Fruit fly (Drosophila melanogaster) whole organism, embryonic: ENCODE data around the gene smg.

Experiments
- CG10979 ChIP-seq: fragments of 200-800 bp; sonication (Bioruptor generic); optimal IDR thresholded peaks from 2 replicates; lab custom pipeline; 2018; ENCODE audit warnings: missing biosample characterization, mild to moderate bottlenecking, missing genetic modification characterization, moderate library complexity
- CG11085 ChIP-seq: fragments of 200-800 bp; sonication (Bioruptor generic); IDR thresholded peaks from 2 replicates; pipeline ENCODE4 v1.3.6; 2022; ENCODE audit warnings: missing biosample characterization, missing genetic modification characterization
- CG11247 ChIP-seq: fragments of 200-800 bp; sonication (Bioruptor generic); IDR thresholded peaks from 2 replicates; pipeline ENCODE4 v1.3.6; 2022; ENCODE audit warnings: missing biosample characterization, missing genetic modification characterization
- CG11696 ChIP-seq: fragments of 200-800 bp; sonication (Bioruptor generic); IDR thresholded peaks from 2 replicates; pipeline ENCODE4 v1.3.6; 2022; ENCODE audit warnings: missing biosample characterization, missing genetic modification characterization
- CG12219 ChIP-seq: fragments of 200-800 bp; sonication (Bioruptor generic); optimal IDR thresholded peaks from 3 replicates; lab custom pipeline; 2018; ENCODE audit warnings: missing biosample characterization, mild to moderate bottlenecking, missing genetic modification characterization
- CG12236 ChIP-seq: fragments of 200-800 bp; sonication (Bioruptor generic); optimal IDR thresholded peaks from 2 replicates; lab custom pipeline; 2016; ENCODE audit warnings: missing biosample characterization, missing genetic modification characterization
- CG1233 ChIP-seq: fragments of 200-800 bp; sonication (Bioruptor generic); optimal IDR thresholded peaks from 4 replicates; lab custom pipeline; 2018; ENCODE audit warnings: missing biosample characterization, mild to moderate bottlenecking, missing genetic modification characterization
- CG13123 ChIP-seq: fragments of 200-800 bp; sonication (Bioruptor generic); optimal IDR thresholded peaks from 2 replicates; lab custom pipeline; 2016; ENCODE audit warnings: missing biosample characterization, missing genetic modification characterization
- CG13296 ChIP-seq: fragments of 200-800 bp; sonication (Bioruptor generic); optimal IDR thresholded peaks from 3 replicates; lab custom pipeline; 2018; ENCODE audit warnings: missing biosample characterization, mild to moderate bottlenecking, missing genetic modification characterization
- CG13624 ChIP-seq: fragments of 200-800 bp; sonication (Bioruptor generic); optimal IDR thresholded peaks from 2 replicates; lab custom pipeline; 2016; ENCODE audit warnings: missing biosample characterization, missing genetic modification characterization
- CG14441 ChIP-seq: fragments of 200-800 bp; sonication (Bioruptor generic); IDR thresholded peaks from 2 replicates; pipeline ENCODE4 v1.3.6; 2022; ENCODE audit warnings: missing biosample characterization, missing genetic modification characterization
- CG15073 ChIP-seq: fragments of 200-800 bp; sonication (Bioruptor generic); optimal IDR thresholded peaks from 2 replicates; lab custom pipeline; 2016; ENCODE audit warnings: missing biosample characterization, missing genetic modification characterization
- CG15514 ChIP-seq: fragments of 200-800 bp; sonication (Bioruptor generic); optimal IDR thresholded peaks from 3 replicates; lab custom pipeline; 2017; ENCODE audit warnings: missing biosample characterization, missing genetic modification characterization, mild to moderate bottlenecking, moderate library complexity, missing genetic modification reagents
- CG17361 ChIP-seq: fragments of 200-800 bp; sonication (Bioruptor generic); IDR thresholded peaks from 3 replicates; pipeline ENCODE4 v1.3.6; 2022; ENCODE audit warnings: missing biosample characterization, missing genetic modification characterization
- CG2120 ChIP-seq: fragments of 200-800 bp; sonication (Bioruptor generic); optimal IDR thresholded peaks from 3 replicates; lab custom pipeline; 2016; ENCODE audit warnings: missing biosample characterization, missing genetic modification characterization
- CG3065 ChIP-seq: fragments of 200-800 bp; sonication (Bioruptor generic); optimal IDR thresholded peaks from 2 replicates; lab custom pipeline; 2016; ENCODE audit warnings: missing biosample characterization, missing genetic modification characterization
- CG33213 ChIP-seq: fragments of 200-800 bp; sonication (Bioruptor generic); optimal IDR thresholded peaks from 3 replicates; lab custom pipeline; 2016; ENCODE audit warnings: missing biosample characterization, missing genetic modification characterization
- CG6683 ChIP-seq: fragments of 200-800 bp; sonication (Bioruptor generic); optimal IDR thresholded peaks from 2 replicates; lab custom pipeline; 2017; ENCODE audit warnings: missing biosample characterization, mild to moderate bottlenecking, missing genetic modification characterization, missing genetic modification reagents
- CG8359 ChIP-seq: fragments of 200-800 bp; sonication (Bioruptor generic); optimal IDR thresholded peaks from 2 replicates; lab custom pipeline; 2017; ENCODE audit warnings: missing biosample characterization, mild to moderate bottlenecking, missing genetic modification characterization, borderline replicate concordance
- CG8388 ChIP-seq: fragments of 200-800 bp; sonication (Bioruptor generic); optimal IDR thresholded peaks from 2 replicates; lab custom pipeline; 2019; ENCODE audit warnings: missing biosample characterization, mild to moderate bottlenecking, missing genetic modification characterization, moderate library complexity
- CG9609 ChIP-seq: fragments of 200-800 bp; sonication (Bioruptor generic); optimal IDR thresholded peaks from 3 replicates; lab custom pipeline; 2016; ENCODE audit warnings: missing biosample characterization, missing genetic modification characterization
- CG9817 ChIP-seq: fragments of 200-800 bp; sonication (Bioruptor generic); optimal IDR thresholded peaks from 2 replicates; lab custom pipeline; 2018; ENCODE audit warnings: missing biosample characterization, mild to moderate bottlenecking, missing genetic modification characterization, moderate library complexity
- CG9932 ChIP-seq: fragments of 200-800 bp; sonication (Bioruptor generic); IDR thresholded peaks from 2 replicates; pipeline ENCODE4 v1.3.6; 2022; ENCODE audit warnings: missing biosample characterization, missing genetic modification characterization
- CoRest ChIP-seq: fragments of 200-800 bp; sonication (Bioruptor generic); optimal IDR thresholded peaks from 3 replicates; lab custom pipeline; 2018; ENCODE audit warnings: missing biosample characterization, mild to moderate bottlenecking, missing genetic modification characterization, moderate library complexity
- Dad ChIP-seq: fragments of 200-800 bp; sonication (Bioruptor generic); optimal IDR thresholded peaks from 3 replicates; lab custom pipeline; 2016; ENCODE audit warnings: missing biosample characterization, missing genetic modification characterization
- Dp ChIP-seq: fragments of 200-800 bp; sonication (Bioruptor generic); optimal IDR thresholded peaks from 2 replicates; lab custom pipeline; 2018; ENCODE audit warnings: missing biosample characterization, mild to moderate bottlenecking, missing genetic modification characterization, moderate library complexity
- E2f1 ChIP-seq: fragments of 200-800 bp; sonication (Bioruptor generic); IDR thresholded peaks from 2 replicates; pipeline ENCODE4 v1.3.6; 2022; ENCODE audit warnings: missing biosample characterization, missing genetic modification characterization
- Fer2 ChIP-seq: fragments of 200-800 bp; sonication (Bioruptor generic); optimal IDR thresholded peaks from 2 replicates; lab custom pipeline; 2018; ENCODE audit warnings: missing biosample characterization, mild to moderate bottlenecking, missing genetic modification characterization, moderate library complexity
- Hr3 ChIP-seq: fragments of 200-800 bp; sonication (Bioruptor generic); optimal IDR thresholded peaks from 3 replicates; lab custom pipeline; 2016; ENCODE audit warnings: missing biosample characterization, missing genetic modification characterization
- Lpt ChIP-seq: fragments of >200 bp; optimal IDR thresholded peaks from 2 replicates; lab custom pipeline; 2018; ENCODE audit warnings: missing biosample characterization, missing genetic modification characterization
- Sox100B ChIP-seq: fragments of 200-800 bp; sonication (Bioruptor generic); optimal IDR thresholded peaks from 3 replicates; lab custom pipeline; 2018; ENCODE audit warnings: missing biosample characterization, mild to moderate bottlenecking, missing genetic modification characterization
- Sry-β ChIP-seq: fragments of 200-800 bp; sonication (Bioruptor generic); optimal IDR thresholded peaks from 2 replicates; lab custom pipeline; 2018; ENCODE audit warnings: missing biosample characterization, mild to moderate bottlenecking, missing genetic modification characterization, moderate library complexity
- Ssrp ChIP-seq: fragments of 200-800 bp; sonication (Bioruptor generic); optimal IDR thresholded peaks from 2 replicates; lab custom pipeline; 2018; ENCODE audit warnings: missing biosample characterization, mild to moderate bottlenecking, missing genetic modification characterization, moderate library complexity
- aop ChIP-seq: fragments of 200-800 bp; sonication (Bioruptor generic); IDR thresholded peaks from 2 replicates; pipeline ENCODE4 v1.3.6; 2022; ENCODE audit warnings: missing biosample characterization, missing genetic modification characterization
- ara ChIP-seq: fragments of 200-800 bp; sonication (Bioruptor generic); IDR thresholded peaks from 2 replicates; pipeline ENCODE4 v1.3.6; 2022; ENCODE audit warnings: missing biosample characterization, missing genetic modification characterization
- cg ChIP-seq: fragments of 200-800 bp; sonication (Bioruptor generic); optimal IDR thresholded peaks from 3 replicates; lab custom pipeline; 2019; ENCODE audit warnings: missing biosample characterization, mild to moderate bottlenecking, missing genetic modification characterization, moderate library complexity
- ci ChIP-seq: fragments of 200-800 bp; sonication (Bioruptor generic); IDR thresholded peaks from 3 replicates; pipeline ENCODE4 v1.3.6; 2022; ENCODE audit warnings: missing biosample characterization, missing genetic modification characterization
- en ChIP-seq: fragments of 200-800 bp; sonication (Bioruptor generic); optimal IDR thresholded peaks from 2 replicates; lab custom pipeline; 2016; ENCODE audit warnings: missing biosample characterization, missing genetic modification characterization
- eyg ChIP-seq: fragments of 200-800 bp; sonication (Bioruptor generic); optimal IDR thresholded peaks from 3 replicates; lab custom pipeline; 2016; ENCODE audit warnings: missing biosample characterization, missing genetic modification characterization
- hth ChIP-seq: fragments of >200 bp; optimal IDR thresholded peaks from 2 replicates; lab custom pipeline; 2017; ENCODE audit warnings: inconsistent platforms
- kay ChIP-seq: fragments of 200-800 bp; sonication (Bioruptor generic); optimal IDR thresholded peaks from 2 replicates; lab custom pipeline; 2016; ENCODE audit warnings: missing biosample characterization, missing genetic modification characterization
- ken ChIP-seq: fragments of 200-800 bp; sonication (Bioruptor generic); IDR thresholded peaks from 3 replicates; pipeline ENCODE4 v1.3.6; 2022; ENCODE audit warnings: missing biosample characterization, missing genetic modification characterization
- lab ChIP-seq: fragments of 200-800 bp; sonication (Bioruptor generic); optimal IDR thresholded peaks from 3 replicates; lab custom pipeline; 2017; ENCODE audit warnings: missing biosample characterization, missing genetic modification characterization, mild to moderate bottlenecking, moderate library complexity, missing genetic modification reagents
- lilli ChIP-seq: fragments of 200-800 bp; sonication (Bioruptor generic); optimal IDR thresholded peaks from 3 replicates; lab custom pipeline; 2016; ENCODE audit warnings: missing biosample characterization, missing genetic modification characterization
- otp ChIP-seq: fragments of 200-800 bp; sonication (Bioruptor generic); IDR thresholded peaks from 3 replicates; pipeline ENCODE4, ENCODE4 v1.3.6; 2022; ENCODE audit warnings: missing biosample characterization, missing genetic modification characterization
- pzg ChIP-seq: fragments of 200-800 bp; sonication (Bioruptor generic); optimal IDR thresholded peaks from 3 replicates; lab custom pipeline; 2018; ENCODE audit warnings: missing biosample characterization, mild to moderate bottlenecking, missing genetic modification characterization, moderate library complexity
- run ChIP-seq: fragments of 200-800 bp; sonication (Bioruptor generic); optimal IDR thresholded peaks from 3 replicates; lab custom pipeline; 2018; ENCODE audit warnings: missing biosample characterization, mild to moderate bottlenecking, missing genetic modification characterization
- sc ChIP-seq, 3 experiments: fragments of >200 bp in 2 of 3; fragments of 200-800 bp in 1 of 3; sonication (Bioruptor generic) in 1 of 3; optimal IDR thresholded peaks; 2 replicates in 2 of 3; 3 replicates in 1 of 3; lab custom pipeline; 2017; ENCODE audit warnings: mild to moderate bottlenecking in 1 of 3, missing biosample characterization in 1 of 3, missing genetic modification characterization in 1 of 3, missing genetic modification reagents in 1 of 3
- sens-2 ChIP-seq: fragments of 200-800 bp; sonication (Bioruptor generic); IDR thresholded peaks from 2 replicates; pipeline ENCODE4 v1.3.6; 2022; ENCODE audit warnings: missing biosample characterization, missing genetic modification characterization
- trem ChIP-seq: fragments of 200-800 bp; optimal IDR thresholded peaks from 3 replicates; lab custom pipeline; 2019; ENCODE audit warnings: missing biosample characterization, mild to moderate bottlenecking, missing genetic modification characterization, moderate library complexity
- unc-4 ChIP-seq: fragments of 200-800 bp; sonication (Bioruptor generic); IDR thresholded peaks from 2 replicates; pipeline ENCODE4 v1.3.6; 2022; ENCODE audit warnings: missing biosample characterization, missing genetic modification characterization; ENCODE audit not compliant: partially characterized antibody

Gene smg

DNA sequence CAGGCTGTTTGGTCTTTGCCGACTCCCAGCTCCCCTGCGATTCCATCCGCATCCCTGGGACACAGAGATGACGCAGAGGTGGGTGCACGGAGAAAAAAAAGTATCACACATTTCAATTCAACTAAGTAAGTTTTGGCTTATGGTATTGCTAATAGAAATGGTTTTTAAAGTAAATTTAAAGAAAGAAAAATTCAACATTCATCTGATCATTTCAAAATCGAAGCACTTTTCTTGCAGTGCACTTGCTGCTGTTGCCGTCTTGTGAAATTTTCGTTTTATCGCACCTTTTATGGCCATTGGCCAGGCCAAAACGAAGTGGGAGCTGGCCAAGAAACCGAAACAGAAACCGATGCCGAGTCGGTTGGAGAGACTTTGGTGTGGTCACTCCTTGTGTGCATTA lies 47.5 kb upstream of the smg start (continued):
- TF ChIP-seq pzg (GFP tag; lab: Kevin White, UChicago) (no peak), CG1233 (GFP tag; lab: Kevin White, UChicago) (peak; percentile 62), CG11696 (GFP tag; lab: Robert Waterston, UW) (no peak), CG10979 (peak; percentile 80), CG9609 (GFP tag; lab: Kevin White, UChicago) (peak; percentile 36), otp (GFP tag; lab: Robert Waterston, UW) (peak; percentile 78), CG17361 (GFP tag; lab: Robert Waterston, UW) (peak; percentile 79), CG13624 (GFP tag; lab: Kevin White, UChicago) (peak; percentile 64), eyg (GFP tag; lab: Kevin White, UChicago) (peak; percentile 60), sc (optimal IDR thresholded peaks at IDR 0.05; lab: Kevin White, UChicago) (no peak), sc (GFP tag; optimal IDR thresholded peaks at IDR 0.05; lab: Kevin White, UChicago) (peak; percentile 8), CG12219 (GFP tag; lab: Kevin White, UChicago) (peak; percentile 22), ken (GFP tag; lab: Robert Waterston, UW) (peak; percentile 71), kay (peak; percentile 61), aop (GFP tag; lab: Robert Waterston, UW) (no peak), Ssrp (tag; lab: Kevin White, UChicago) (peak; percentile 31), CG3065 (GFP tag; lab: Kevin White, UChicago) (no peak), CG6683 (GFP tag; lab: Kevin White, UChicago) (no peak), ci (GFP tag; lab: Robert Waterston, UW) (peak; percentile 86), CG15073 (no peak), hth (lab: Kevin White, UChicago) (no peak), Dp (GFP tag; lab: Kevin White, UChicago) (no peak), sens-2 (GFP tag; lab: Robert Waterston, UW) (peak; percentile 70), run (tag; lab: Kevin White, UChicago) (no peak), CG14441 (peak; percentile 81), CoRest (tag; lab: Kevin White, UChicago) (peak; percentile 33), CG9932 (0 out of 2 replicates have a peak, but pooled peaks have one; percentile 8), CG15514 (GFP tag; lab: Kevin White, UChicago) (peak; percentile 22), lab (peak; percentile 64), CG13123 (no peak), ara (GFP tag; lab: Robert Waterston, UW) (peak; percentile 61; the same call in 1 of the 2 replicates), Lpt (GFP tag; lab: Kevin White, UChicago) (no peak), Sry-β (GFP tag; lab: Kevin White, UChicago) (peak; percentile 13), CG12236 (GFP tag; lab: Kevin White, UChicago) (peak; percentile 34), Hr3 (GFP tag; lab: Kevin White, UChicago) (peak; percentile 17), Sox100B (GFP tag; lab: Kevin White, UChicago) (peak; percentile 55), CG2120 (GFP tag; lab: Kevin White, UChicago) (peak; percentile 11), unc-4 (GFP tag; lab: Robert Waterston, UW) (no peak), lilli (GFP tag; lab: Kevin White, UChicago) (peak; percentile 42), E2f1 (GFP tag; lab: Robert Waterston, UW) (peak; percentile 78), CG8388 (peak; percentile 43), Fer2 (tag; lab: Kevin White, UChicago) (no peak), CG9817 (tag; lab: Kevin White, UChicago) (no peak), en (GFP tag; lab: Kevin White, UChicago) (no peak), CG11085 (no peak), CG13296 (peak; percentile 25), CG33213 (GFP tag; lab: Kevin White, UChicago) (peak; percentile 39), cg (GFP tag; lab: Kevin White, UChicago) (no peak), trem (tag; lab: Kevin White, UChicago) (peak; percentile 53), CG8359 (GFP tag; lab: Kevin White, UChicago) (no peak), Dad (peak; percentile 59), CG11247 (GFP tag; lab: Robert Waterston, UW) (peak; percentile 63)
